Fruit fly (Drosophila melanogaster) whole organism, prepupa: ENCODE data around the gene Mkp3.

ENCODE experiments used
- Blimp-1 ChIP-seq: fragments of 200-800 bp; sonication (Bioruptor generic); optimal IDR thresholded peaks from 3 replicates; lab custom pipeline; 2017; ENCODE audit warnings: missing biosample characterization, missing genetic modification characterization, mild to moderate bottlenecking, moderate library complexity, missing genetic modification reagents
- CG32006 ChIP-seq: fragments of 200-800 bp; sonication (Bioruptor generic); optimal IDR thresholded peaks from 3 replicates; lab custom pipeline; 2017; ENCODE audit warnings: missing biosample characterization, mild to moderate bottlenecking, missing genetic modification characterization
- CG34406 ChIP-seq: fragments of 200-800 bp; sonication (Bioruptor generic); optimal IDR thresholded peaks from 3 replicates; lab custom pipeline; 2016; ENCODE audit warnings: missing biosample characterization, missing genetic modification characterization
- CG8319 ChIP-seq: fragments of 200-800 bp; sonication (Bioruptor generic); optimal IDR thresholded peaks from 3 replicates; lab custom pipeline; 2016; ENCODE audit warnings: missing biosample characterization, missing genetic modification characterization
- Ets96B ChIP-seq: fragments of 200-800 bp; optimal IDR thresholded peaks from 2 replicates; lab custom pipeline; 2019; ENCODE audit warnings: missing biosample characterization, mild to moderate bottlenecking, missing genetic modification characterization, moderate library complexity
- Gug ChIP-seq: fragments of 200-800 bp; sonication (Bioruptor generic); IDR thresholded peaks from 2 replicates; pipeline ENCODE4 v1.3.6; 2022; ENCODE audit warnings: missing biosample characterization, missing genetic modification characterization
- Hr4 ChIP-seq: fragments of 200-800 bp; sonication (Bioruptor generic); optimal IDR thresholded peaks from 3 replicates; lab custom pipeline; 2016; ENCODE audit warnings: missing biosample characterization, missing genetic modification characterization

DNA sequence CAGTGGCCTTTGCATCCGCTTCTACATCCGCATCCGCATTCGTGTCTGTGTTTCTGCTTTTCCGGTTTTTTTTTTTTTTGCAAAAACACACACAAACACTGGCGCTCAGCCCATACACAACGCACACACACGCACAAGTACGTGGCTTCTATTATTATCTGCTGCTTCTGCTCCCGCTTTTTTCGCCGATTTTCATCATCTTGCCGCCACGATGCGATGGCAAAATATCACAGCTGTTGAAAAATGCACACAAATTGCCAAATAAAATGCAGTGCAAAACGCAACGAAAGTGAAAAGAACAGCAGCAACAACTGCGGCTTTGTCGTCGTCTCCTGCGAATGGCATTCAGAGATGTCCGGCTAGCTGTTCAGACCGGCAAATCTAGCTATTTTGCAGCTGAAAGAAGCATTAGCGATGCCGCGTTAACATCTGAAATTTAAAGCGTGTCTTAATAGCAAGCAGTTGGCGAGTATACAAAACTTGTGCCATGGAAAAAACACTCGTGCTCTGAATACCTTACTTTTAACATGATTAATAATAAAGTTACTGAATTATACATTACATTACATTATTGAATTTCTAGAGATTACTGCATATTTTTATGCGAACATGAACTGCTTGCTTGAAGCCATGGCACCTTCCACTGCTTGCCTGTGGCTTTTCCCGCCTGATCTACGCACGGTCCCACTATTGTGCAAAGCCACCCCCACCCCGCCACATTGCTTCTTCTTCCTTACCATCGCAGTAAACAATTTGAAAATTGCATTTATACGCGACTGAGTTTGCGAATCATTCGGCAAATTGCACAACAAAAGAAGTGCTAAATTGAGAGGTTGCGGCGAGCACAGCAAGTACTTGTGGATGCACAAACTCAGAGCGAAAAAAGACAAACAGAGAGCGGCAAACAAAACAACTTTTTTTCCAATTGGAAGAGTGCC, 23.5 kb downstream of the Mkp3 start, which contains the start of the genes Ugt316A1 and Sfxn2:
- TF ChIP-seq Ets96B (tag; lab: Kevin White, UChicago) (peak; percentile 27), Hr4 (GFP tag; lab: Kevin White, UChicago) (peak; percentile 30), CG34406 (GFP tag; lab: Kevin White, UChicago) (peak; percentile 1), CG8319 (GFP tag; lab: Kevin White, UChicago) (peak; percentile 3), Gug (no peak), CG32006 (GFP tag; lab: Kevin White, UChicago) (no peak), Blimp-1 (GFP tag; lab: Kevin White, UChicago) (peak; percentile 100)
